Fruit fly (Drosophila melanogaster) whole organism, larva: ENCODE results near the gene CG33269.
A peak's percentile ranks its signal among the peaks of the same experiment; 100 is the strongest.

Experiments
- noc ChIP-seq: fragments of 200-800 bp; sonication (Bioruptor generic); optimal IDR thresholded peaks from 3 replicates; lab custom pipeline; 2019; ENCODE audit warnings: missing biosample characterization, mild to moderate bottlenecking, missing genetic modification characterization, moderate library complexity

The CG33269 gene

dm6 chr3L:11582097-11582496 lies at the start of gene CG33269:
Gene CG33269 (minus strand): TSS chr3L:11582197.
- TF ChIP-seq noc = no peak

dm6 chr3L:11631092-11631491 lies 49.1 kb upstream of the CG33269 start, which contains the start of gene CG32091:
Gene CG32091 (plus strand): TSS chr3L:11631392.
- TF ChIP-seq noc = no peak

- no peak for TF ChIP-seq noc
Measured at dm6 chr3L:11630684-11631083, 48.7 kb upstream of the CG33269 start.

- TF ChIP-seq noc = peak; percentile 0
Measured at dm6 chr3L:11627819-11628483, 46.0 kb upstream of the CG33269 start, which contains the start of gene Apt1. Gene Apt1 (plus strand): TSS chr3L:11628037.

- no peak for TF ChIP-seq noc
Measured at dm6 chr3L:11626229-11626826, 44.3 kb upstream of the CG33269 start, which contains the start of gene PCID2. Gene PCID2 (plus strand): TSS chr3L:11626441.

dm6 chr3L:11625634-11626175 lies 43.7 kb upstream of the CG33269 start, which contains the start of gene CG6083:
Gene CG6083 (minus strand): TSS chr3L:11626125.
- TF ChIP-seq noc = no peak

- TF ChIP-seq noc = no peak
Measured at dm6 chr3L:11624281-11624680, 42.3 kb upstream of the CG33269 start, which contains the start of gene Akr1B. Gene Akr1B (minus strand): TSS chr3L:11624381.

- peak; percentile 19 for TF ChIP-seq noc
Measured at dm6 chr3L:11623245-11623883, 41.4 kb upstream of the CG33269 start.

dm6 chr3L:11622750-11623149 lies 40.8 kb upstream of the CG33269 start:
- TF ChIP-seq noc = no peak

dm6 chr3L:11620001-11620400 lies 38.0 kb upstream of the CG33269 start, which contains the start of gene Muc68Ca:
Gene Muc68Ca (minus strand): TSS chr3L:11620101.
- no peak for TF ChIP-seq noc

dm6 chr3L:11609835-11610234 lies 27.8 kb upstream of the CG33269 start, which contains the start of gene CG42832:
Gene CG42832 (plus strand): TSS chr3L:11610135.
- no peak for TF ChIP-seq noc

dm6 chr3L:11609153-11609809 lies 27.3 kb upstream of the CG33269 start, which contains the start of gene Duba:
Gene Duba (minus strand): TSS chr3L:11609465.
- TF ChIP-seq noc = no peak

dm6 chr3L:11604227-11604626 lies 22.2 kb upstream of the CG33269 start:
- no peak for TF ChIP-seq noc

dm6 chr3L:11602040-11602439 lies 20.0 kb upstream of the CG33269 start:
- TF ChIP-seq noc = no peak

dm6 chr3L:11601133-11601532 lies 19.1 kb upstream of the CG33269 start:
- TF ChIP-seq noc = no peak

- no peak for TF ChIP-seq noc
Measured at dm6 chr3L:11599965-11600420, 18.0 kb upstream of the CG33269 start, which contains the start of the genes CG14137 and CG46394. Gene CG14137 (minus strand): TSS chr3L:11600065. Gene CG46394 (plus strand): TSS chr3L:11600370.
